Fruit fly (Drosophila melanogaster): ENCODE results near the gene Rpt4.

Gene Rpt4

DNA sequence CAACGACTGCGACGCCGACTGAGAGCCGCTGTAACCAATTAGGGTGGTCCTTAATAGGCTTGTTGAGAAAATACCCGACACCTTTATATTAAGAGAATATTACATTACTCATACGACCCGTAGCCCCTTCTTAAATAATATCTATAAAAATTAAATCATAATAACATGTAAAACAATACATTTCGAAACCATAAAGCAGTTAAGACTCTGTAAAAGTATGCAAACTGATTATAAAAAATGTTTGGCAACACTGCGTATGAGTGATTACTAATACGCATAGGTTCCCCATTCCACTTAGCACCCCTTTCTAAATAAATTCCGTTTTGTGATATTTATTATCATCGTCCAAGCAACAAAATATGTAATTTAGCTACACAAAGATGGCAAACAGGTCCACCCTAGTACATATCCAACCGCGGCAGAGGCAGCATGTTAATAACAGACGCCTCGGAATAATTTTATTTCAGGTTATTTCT, 49.6 kb upstream of the Rpt4 start (continued):
- peak; percentile 82 for TF ChIP-seq Ets96B (tag; optimal IDR thresholded peaks at IDR 0.05)
- TF ChIP-seq esn (GFP tag; optimal IDR thresholded peaks at IDR 0.05) = peak; percentile 91
- TF ChIP-seq Smox (GFP tag; optimal IDR thresholded peaks at IDR 0.05) = peak; percentile 84
- peak; percentile 79 for TF ChIP-seq dsx (GFP tag; optimal IDR thresholded peaks at IDR 0.05; ENCODE audit: poor library complexity, severe bottlenecking)
- peak; percentile 90 for TF ChIP-seq CG34406 (GFP tag; optimal IDR thresholded peaks at IDR 0.05)
- TF ChIP-seq CG8632 (GFP tag; optimal IDR thresholded peaks at IDR 0.05) = peak; percentile 87
- TF ChIP-seq achi (GFP tag; optimal IDR thresholded peaks at IDR 0.05) = peak; percentile 89
- peak; percentile 89 for TF ChIP-seq Met (GFP tag; optimal IDR thresholded peaks at IDR 0.05)
- TF ChIP-seq CG7368 (GFP tag; optimal IDR thresholded peaks at IDR 0.05) = peak; percentile 73
- TF ChIP-seq net (GFP tag; optimal IDR thresholded peaks at IDR 0.05) = peak; percentile 81
- peak; percentile 88 for TF ChIP-seq pdm3 (GFP tag; optimal IDR thresholded peaks at IDR 0.05)
- TF ChIP-seq vri (GFP tag; optimal IDR thresholded peaks at IDR 0.05) = peak; percentile 51
- TF ChIP-seq CG8319 (GFP tag; optimal IDR thresholded peaks at IDR 0.05) = peak; percentile 68
- peak; percentile 87 for TF ChIP-seq CG8119 (GFP tag; IDR thresholded peaks at IDR 0.05)
- TF ChIP-seq Sox102F (GFP tag; optimal IDR thresholded peaks at IDR 0.05) = peak; percentile 85
- TF ChIP-seq CG32006 (GFP tag; optimal IDR thresholded peaks at IDR 0.05) = peak; percentile 95

DNA sequence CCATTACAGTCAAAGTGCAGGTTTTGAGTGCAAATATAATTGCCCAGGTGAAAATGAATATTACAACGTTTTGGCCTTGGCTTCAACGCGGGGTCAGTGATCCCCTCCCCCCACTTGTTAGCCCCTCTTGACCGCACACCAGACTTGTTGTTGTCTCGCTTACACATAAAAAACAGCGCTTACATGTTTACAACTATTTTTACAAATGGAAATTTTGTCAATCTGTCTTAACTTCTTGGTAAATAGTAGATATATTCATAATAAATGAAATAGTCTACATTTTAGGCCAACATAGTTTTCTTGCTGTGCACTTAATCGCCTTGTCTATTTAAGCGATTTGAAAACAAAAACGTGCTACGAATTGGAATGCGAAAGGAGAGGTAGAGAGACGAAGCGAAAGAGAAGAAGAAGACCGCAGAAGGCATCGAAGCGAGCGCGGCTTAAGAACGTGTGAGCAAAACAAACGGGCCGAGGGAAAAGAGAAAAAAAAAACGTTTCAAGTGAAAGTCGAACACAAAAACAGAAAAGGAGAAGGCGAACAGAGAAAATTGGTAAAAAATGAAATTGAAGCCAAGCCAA, 49.0 kb upstream of the Rpt4 start:
- peak; percentile 3 for TF ChIP-seq CG6276 (GFP tag; optimal IDR thresholded peaks at IDR 0.05)
- peak; percentile 52 for TF ChIP-seq Eip75B (GFP tag; optimal IDR thresholded peaks at IDR 0.05)
- peak; percentile 69 for TF ChIP-seq CG32006 (GFP tag; optimal IDR thresholded peaks at IDR 0.05)
- TF ChIP-seq Sox14 (GFP tag; optimal IDR thresholded peaks at IDR 0.05) = peak; percentile 27
- peak; percentile 81 for TF ChIP-seq Blimp-1 (GFP tag; optimal IDR thresholded peaks at IDR 0.05)
- TF ChIP-seq fd85E (GFP tag; optimal IDR thresholded peaks at IDR 0.05) = no peak
- TF ChIP-seq Ets96B (tag; optimal IDR thresholded peaks at IDR 0.05) = peak; percentile 87
- TF ChIP-seq Eip78C (GFP tag) = peak; percentile 87
- TF ChIP-seq Gug (GFP tag; IDR thresholded peaks at IDR 0.05) = peak; percentile 73
- TF ChIP-seq dac (GFP tag; optimal IDR thresholded peaks at IDR 0.05) = peak; percentile 50
- peak; percentile 50 for TF ChIP-seq CG10631 (GFP tag; optimal IDR thresholded peaks at IDR 0.05)
- TF ChIP-seq Hr38 (GFP tag; optimal IDR thresholded peaks at IDR 0.05) = no peak
- TF ChIP-seq CG4318 (GFP tag; optimal IDR thresholded peaks at IDR 0.05) = peak; percentile 42
- TF ChIP-seq CG16779 (tag; optimal IDR thresholded peaks at IDR 0.05) = no peak
- TF ChIP-seq pdm3 (GFP tag; optimal IDR thresholded peaks at IDR 0.05) = peak; percentile 59
- peak; percentile 83 for TF ChIP-seq eg (GFP tag; IDR thresholded peaks at IDR 0.05)
- peak; percentile 2 for TF ChIP-seq topi (GFP tag; optimal IDR thresholded peaks at IDR 0.05)
- TF ChIP-seq CG1621 (tag; optimal IDR thresholded peaks at IDR 0.05) = peak; percentile 79
- peak; percentile 31 for TF ChIP-seq CG6808 (GFP tag; optimal IDR thresholded peaks at IDR 0.05)
- peak; percentile 66 for TF ChIP-seq Hr4 (GFP tag; optimal IDR thresholded peaks at IDR 0.05)
- TF ChIP-seq CG6163 (GFP tag; IDR thresholded peaks at IDR 0.05) = peak; percentile 86
- peak; percentile 85 for TF ChIP-seq CG3032 (tag; optimal IDR thresholded peaks at IDR 0.05)
- peak; percentile 58 for TF ChIP-seq CG9139 (GFP tag; optimal IDR thresholded peaks at IDR 0.05)
- peak; percentile 19 for TF ChIP-seq net (GFP tag; optimal IDR thresholded peaks at IDR 0.05)
- TF ChIP-seq CG8119 (GFP tag; IDR thresholded peaks at IDR 0.05) = peak; percentile 69; the same call in 2 of the 3 replicates
- peak; percentile 14 for TF ChIP-seq CG8632 (GFP tag; optimal IDR thresholded peaks at IDR 0.05)
- no peak for TF ChIP-seq esn (GFP tag; optimal IDR thresholded peaks at IDR 0.05)
- peak; percentile 82 for TF ChIP-seq svp (GFP tag)
- TF ChIP-seq CG11294 (GFP tag; IDR thresholded peaks at IDR 0.05) = peak; percentile 70; the same call in 1 of the 2 replicates
- peak; percentile 39 for TF ChIP-seq achi (GFP tag; optimal IDR thresholded peaks at IDR 0.05)
- TF ChIP-seq Hr39 (GFP tag; optimal IDR thresholded peaks at IDR 0.05) = no peak
- no peak for TF ChIP-seq CG8319 (GFP tag; optimal IDR thresholded peaks at IDR 0.05)
- TF ChIP-seq CG6792 (GFP tag; optimal IDR thresholded peaks at IDR 0.05) = no peak
- peak; percentile 26 to 53 for TF ChIP-seq ss (GFP tag; optimal IDR thresholded peaks at IDR 0.05)
- TF ChIP-seq CG11902 (GFP tag; optimal IDR thresholded peaks at IDR 0.05) = no peak
- TF ChIP-seq CG31627 (GFP tag; optimal IDR thresholded peaks at IDR 0.05) = no peak
- TF ChIP-seq spab (GFP tag; optimal IDR thresholded peaks at IDR 0.05) = peak; percentile 47
- TF ChIP-seq fd59A (GFP tag; optimal IDR thresholded peaks at IDR 0.05) = peak; percentile 75
- no peak for TF ChIP-seq fkh (GFP tag; optimal IDR thresholded peaks at IDR 0.05)
- TF ChIP-seq salr (GFP tag; optimal IDR thresholded peaks at IDR 0.05) = peak in 1 of 2 experiments; percentile 76
- no peak for TF ChIP-seq Ets21C (GFP tag; optimal IDR thresholded peaks at IDR 0.05)

Data from whole organism, prepupa.